Fruit fly (Drosophila melanogaster) whole organism, embryonic: Measurements from ENCODE around the gene CG6481.

ENCODE experiments used
- Adf1 ChIP-seq: fragments of 200-800 bp; sonication (Bioruptor generic); IDR thresholded peaks from 2 replicates; pipeline ENCODE4 v1.3.6; 2022; ENCODE audit warnings: missing biosample characterization, missing genetic modification characterization
- Awh ChIP-seq: fragments of 200-800 bp; sonication (Bioruptor generic); IDR thresholded peaks from 2 replicates; pipeline ENCODE4, ENCODE4 v1.3.6; 2022; ENCODE audit warnings: missing biosample characterization, missing genetic modification characterization
- BtbVII ChIP-seq: fragments of 200-800 bp; sonication (Bioruptor generic); optimal IDR thresholded peaks from 3 replicates; lab custom pipeline; 2017; ENCODE audit warnings: missing biosample characterization, mild to moderate bottlenecking, missing genetic modification characterization
- CG11504 ChIP-seq: fragments of 200-800 bp; sonication (Bioruptor generic); optimal IDR thresholded peaks from 3 replicates; lab custom pipeline; 2019; ENCODE audit warnings: missing biosample characterization, mild to moderate bottlenecking, missing genetic modification characterization, moderate library complexity
- CG13296 ChIP-seq: fragments of 200-800 bp; sonication (Bioruptor generic); optimal IDR thresholded peaks from 3 replicates; lab custom pipeline; 2018; ENCODE audit warnings: missing biosample characterization, mild to moderate bottlenecking, missing genetic modification characterization
- CG14860 ChIP-seq: fragments of 200-800 bp; sonication (Bioruptor generic); IDR thresholded peaks from 3 replicates; pipeline ENCODE4 v1.3.6; 2022; ENCODE audit warnings: missing biosample characterization, missing genetic modification characterization; ENCODE audit not compliant: partially characterized antibody
- CG15073 ChIP-seq: fragments of 200-800 bp; sonication (Bioruptor generic); optimal IDR thresholded peaks from 2 replicates; lab custom pipeline; 2016; ENCODE audit warnings: missing biosample characterization, missing genetic modification characterization
- CG16863 ChIP-seq: fragments of 200-800 bp; sonication (Bioruptor generic); optimal IDR thresholded peaks from 3 replicates; lab custom pipeline; 2016; ENCODE audit warnings: missing biosample characterization, missing genetic modification characterization
- CG17612 ChIP-seq: fragments of 200-800 bp; sonication (Bioruptor generic); IDR thresholded peaks from 2 replicates; pipeline ENCODE4 v1.3.6; 2022; ENCODE audit warnings: missing biosample characterization, missing genetic modification characterization
- CG18476 ChIP-seq: fragments of 200-800 bp; sonication (Bioruptor generic); optimal IDR thresholded peaks from 2 replicates; lab custom pipeline; 2016; ENCODE audit warnings: missing biosample characterization, mild to moderate bottlenecking, missing genetic modification characterization
- CG2202 ChIP-seq: fragments of 200-800 bp; sonication (Bioruptor generic); optimal IDR thresholded peaks from 2 replicates; lab custom pipeline; 2018; ENCODE audit warnings: missing biosample characterization, mild to moderate bottlenecking, missing genetic modification characterization
- CG30431 ChIP-seq: fragments of 200-800 bp; sonication (Bioruptor generic); optimal IDR thresholded peaks from 2 replicates; lab custom pipeline; 2017; ENCODE audit warnings: missing biosample characterization, missing genetic modification characterization
- CG31441 ChIP-seq: fragments of 200-800 bp; sonication (Bioruptor generic); IDR thresholded peaks from 2 replicates; pipeline ENCODE4 v1.3.6; 2022; ENCODE audit warnings: missing biosample characterization, missing genetic modification characterization
- CG32532 ChIP-seq: fragments of 200-800 bp; sonication (Bioruptor generic); IDR thresholded peaks from 2 replicates; pipeline ENCODE4 v1.3.6; 2022; ENCODE audit warnings: missing biosample characterization, missing genetic modification characterization
- CG3847 ChIP-seq: fragments of 200-800 bp; sonication (Bioruptor generic); IDR thresholded peaks from 2 replicates; pipeline ENCODE4 v1.3.6; 2022; ENCODE audit warnings: missing biosample characterization, missing genetic modification characterization
- CG4404 ChIP-seq: fragments of 200-800 bp; sonication (Bioruptor generic); IDR thresholded peaks from 2 replicates; pipeline ENCODE4 v1.3.6; 2022; ENCODE audit warnings: missing biosample characterization, missing genetic modification characterization
- CG4617 ChIP-seq: fragments of 200-800 bp; sonication (Bioruptor generic); optimal IDR thresholded peaks from 3 replicates; lab custom pipeline; 2016; ENCODE audit warnings: missing biosample characterization, missing genetic modification characterization, borderline replicate concordance
- CG7786 ChIP-seq: fragments of 200-800 bp; sonication (Bioruptor generic); optimal IDR thresholded peaks from 2 replicates; lab custom pipeline; 2016; ENCODE audit warnings: missing biosample characterization, missing genetic modification characterization
- CG7987 ChIP-seq: fragments of 200-800 bp; sonication (Bioruptor generic); optimal IDR thresholded peaks from 2 replicates; lab custom pipeline; 2018; ENCODE audit warnings: missing biosample characterization, mild to moderate bottlenecking, missing genetic modification characterization, moderate library complexity
- CG9609 ChIP-seq: fragments of 200-800 bp; sonication (Bioruptor generic); optimal IDR thresholded peaks from 3 replicates; lab custom pipeline; 2016; ENCODE audit warnings: missing biosample characterization, missing genetic modification characterization
- E2f1 ChIP-seq: fragments of 200-800 bp; sonication (Bioruptor generic); IDR thresholded peaks from 2 replicates; pipeline ENCODE4 v1.3.6; 2022; ENCODE audit warnings: missing biosample characterization, missing genetic modification characterization
- Elba2 ChIP-seq: fragments of 200-800 bp; sonication (Bioruptor generic); optimal IDR thresholded peaks from 3 replicates; lab custom pipeline; 2016; ENCODE audit warnings: missing biosample characterization, missing genetic modification characterization
- GATAe ChIP-seq: fragments of 200-800 bp; sonication (Bioruptor generic); conservative IDR thresholded peaks from 2 replicates; pipeline ENCODE4 v1.3.6; 2022; ENCODE audit warnings: missing biosample characterization, missing genetic modification characterization
- HLH54F ChIP-seq: fragments of 200-800 bp; sonication (Bioruptor generic); optimal IDR thresholded peaks from 3 replicates; lab custom pipeline; 2016; ENCODE audit warnings: missing biosample characterization, missing genetic modification characterization
- Hr3 ChIP-seq: fragments of 200-800 bp; sonication (Bioruptor generic); optimal IDR thresholded peaks from 3 replicates; lab custom pipeline; 2016; ENCODE audit warnings: missing biosample characterization, missing genetic modification characterization
- Hr51 ChIP-seq, 2 experiments: fragments of 200-800 bp; sonication (Bioruptor generic); optimal IDR thresholded peaks; 2 replicates in 1 of 2; 3 replicates in 1 of 2; lab custom pipeline; 2016 to 2018; ENCODE audit warnings: missing biosample characterization in 2 of 2, missing genetic modification characterization in 2 of 2, mild to moderate bottlenecking in 1 of 2, moderate library complexity in 1 of 2
- Lhr ChIP-seq: fragments of 200-800 bp; sonication (Bioruptor generic); optimal IDR thresholded peaks from 3 replicates; lab custom pipeline; 2017; ENCODE audit warnings: mild to moderate bottlenecking, missing biosample characterization, missing genetic modification reagents, missing genetic modification characterization
- NC2α ChIP-seq: fragments of 200-800 bp; sonication (Bioruptor generic); optimal IDR thresholded peaks from 2 replicates; lab custom pipeline; 2016; ENCODE audit warnings: missing biosample characterization, missing genetic modification characterization
- Ptx1 ChIP-seq: fragments of 200-800 bp; sonication (Bioruptor generic); IDR thresholded peaks from 2 replicates; pipeline ENCODE4 v1.3.6; 2022; ENCODE audit warnings: missing biosample characterization, missing genetic modification characterization
- Rx ChIP-seq: fragments of 200-800 bp; sonication (Bioruptor generic); IDR thresholded peaks from 2 replicates; pipeline ENCODE4 v1.3.6; 2022; ENCODE audit warnings: missing biosample characterization, missing genetic modification characterization
- Taf1 ChIP-seq: fragments of 200-800 bp; sonication (Bioruptor generic); IDR thresholded peaks from 2 replicates; pipeline ENCODE4 v1.3.6; 2022; ENCODE audit warnings: missing biosample characterization, missing genetic modification characterization
- bab2 ChIP-seq: fragments of 200-800 bp; sonication (Bioruptor generic); optimal IDR thresholded peaks from 2 replicates; lab custom pipeline; 2016; ENCODE audit warnings: missing biosample characterization, missing genetic modification characterization
- bbx ChIP-seq: fragments of 200-800 bp; sonication (Bioruptor generic); IDR thresholded peaks from 2 replicates; pipeline ENCODE4 v1.3.6; 2022; ENCODE audit warnings: missing biosample characterization, missing genetic modification characterization; ENCODE audit not compliant: partially characterized antibody
- br ChIP-seq: fragments of >200 bp; optimal IDR thresholded peaks from 2 replicates; lab custom pipeline; 2017
- dmrt99B ChIP-seq: fragments of 200-800 bp; sonication (Bioruptor generic); optimal IDR thresholded peaks from 2 replicates; lab custom pipeline; 2018; ENCODE audit warnings: missing biosample characterization, mild to moderate bottlenecking, missing genetic modification characterization, moderate library complexity
- en ChIP-seq: fragments of 200-800 bp; sonication (Bioruptor generic); optimal IDR thresholded peaks from 2 replicates; lab custom pipeline; 2016; ENCODE audit warnings: missing biosample characterization, missing genetic modification characterization
- fu2 ChIP-seq: fragments of 200-800 bp; sonication (Bioruptor generic); optimal IDR thresholded peaks from 2 replicates; lab custom pipeline; 2016; ENCODE audit warnings: missing biosample characterization, missing genetic modification characterization
- gsb ChIP-seq: fragments of 200-800 bp; sonication (Bioruptor generic); IDR thresholded peaks from 2 replicates; pipeline ENCODE4 v1.3.6; 2022; ENCODE audit warnings: missing biosample characterization, missing genetic modification characterization
- kay ChIP-seq: fragments of 200-800 bp; sonication (Bioruptor generic); optimal IDR thresholded peaks from 2 replicates; lab custom pipeline; 2016; ENCODE audit warnings: missing biosample characterization, missing genetic modification characterization
- ken ChIP-seq: fragments of 200-800 bp; sonication (Bioruptor generic); IDR thresholded peaks from 3 replicates; pipeline ENCODE4 v1.3.6; 2022; ENCODE audit warnings: missing biosample characterization, missing genetic modification characterization
- nerfin-2 ChIP-seq: fragments of 200-800 bp; sonication (Bioruptor generic); IDR thresholded peaks from 2 replicates; pipeline ENCODE4 v1.3.6; 2022; ENCODE audit warnings: missing biosample characterization, missing genetic modification characterization; ENCODE audit not compliant: partially characterized antibody
- pan ChIP-seq, 4 experiments: fragments of >200 bp in 3 of 4; fragments of 200-800 bp in 1 of 4; sonication (Bioruptor generic) in 1 of 4; optimal IDR thresholded peaks in 3 of 4; IDR thresholded peaks in 1 of 4; 2 replicates each; pipeline versions ENCODE4 v1.3.6 to Lab custom; 2017 to 2022; ENCODE audit warnings: missing biosample characterization in 2 of 4, missing genetic modification characterization in 2 of 4, mixed read lengths in 1 of 4
- pfk ChIP-seq: fragments of 200-800 bp; sonication (Bioruptor generic); optimal IDR thresholded peaks from 2 replicates; lab custom pipeline; 2018; ENCODE audit warnings: missing biosample characterization, mild to moderate bottlenecking, missing genetic modification characterization, moderate library complexity
- pzg ChIP-seq: fragments of 200-800 bp; sonication (Bioruptor generic); optimal IDR thresholded peaks from 3 replicates; lab custom pipeline; 2018; ENCODE audit warnings: missing biosample characterization, mild to moderate bottlenecking, missing genetic modification characterization, moderate library complexity
- rib ChIP-seq: fragments of 200-800 bp; sonication (Bioruptor generic); IDR thresholded peaks from 2 replicates; pipeline ENCODE4 v1.3.6; 2022; ENCODE audit warnings: missing biosample characterization, missing genetic modification characterization
- ro ChIP-seq: fragments of 200-800 bp; sonication (Bioruptor generic); IDR thresholded peaks from 2 replicates; pipeline ENCODE4 v1.3.6; 2022; ENCODE audit warnings: missing biosample characterization, missing genetic modification characterization
- run ChIP-seq: fragments of 200-800 bp; sonication (Bioruptor generic); optimal IDR thresholded peaks from 3 replicates; lab custom pipeline; 2018; ENCODE audit warnings: missing biosample characterization, mild to moderate bottlenecking, missing genetic modification characterization
- sens ChIP-seq: fragments of 200-800 bp; sonication (Bioruptor generic); peaks from one replicate; lab custom pipeline; 2016; ENCODE audit warnings: missing biosample characterization, missing genetic modification characterization
- sima ChIP-seq: fragments of 200-800 bp; sonication (Bioruptor generic); optimal IDR thresholded peaks from 2 replicates; lab custom pipeline; 2016; ENCODE audit warnings: missing biosample characterization, missing genetic modification characterization
- tna ChIP-seq: fragments of 200-800 bp; sonication (Bioruptor generic); IDR thresholded peaks from 2 replicates; pipeline ENCODE4 v1.3.6; 2022; ENCODE audit warnings: missing biosample characterization, missing genetic modification characterization; ENCODE audit not compliant: partially characterized antibody
- tx ChIP-seq: fragments of 200-800 bp; sonication (Bioruptor generic); optimal IDR thresholded peaks from 2 replicates; lab custom pipeline; 2016; ENCODE audit warnings: missing biosample characterization, missing genetic modification characterization

The CG6481 gene

dm6 chrX:18515988-18516541, 6.2 kb downstream of the CG6481 start (continued):
- TF ChIP-seq ro (GFP tag; lab: Robert Waterston, UW) = no peak
- no peak for TF ChIP-seq GATAe (GFP tag; lab: Robert Waterston, UW)
- no peak for TF ChIP-seq CG18476 (GFP tag; lab: Kevin White, UChicago)
- no peak for TF ChIP-seq CG4404 (GFP tag; lab: Robert Waterston, UW)
- no peak for TF ChIP-seq CG3847 (GFP tag; lab: Robert Waterston, UW)
- no peak for TF ChIP-seq CG14860 (GFP tag; lab: Robert Waterston, UW)
- no peak for TF ChIP-seq nerfin-2 (GFP tag; lab: Robert Waterston, UW)
- TF ChIP-seq HLH54F = peak; percentile 23
- no peak for TF ChIP-seq CG9609 (GFP tag; lab: Kevin White, UChicago)
- TF ChIP-seq rib (GFP tag; lab: Robert Waterston, UW) = 0 out of 2 replicates have a peak, but pooled peaks have one; percentile 13
- no peak for TF ChIP-seq CG2202 (tag; lab: Kevin White, UChicago)
- no peak for TF ChIP-seq pan (optimal IDR thresholded peaks at IDR 0.05; lab: Kevin White, UChicago)
- no peak for TF ChIP-seq pan (GFP tag; optimal IDR thresholded peaks at IDR 0.05 in 1 of 2, IDR thresholded peaks at IDR 0.05 in 1 of 2)
- no peak for TF ChIP-seq bab2
- TF ChIP-seq Ptx1 = peak; percentile 33; the same call in 1 of the 2 replicates
- no peak for TF ChIP-seq CG4617
- peak; percentile 57; the same call in 1 of the 3 replicates for TF ChIP-seq ken (GFP tag; lab: Robert Waterston, UW)
- no peak; the same call in 1 of the 2 replicates for TF ChIP-seq CG31441 (GFP tag; lab: Robert Waterston, UW)
- peak; percentile 6 for TF ChIP-seq CG7786
- TF ChIP-seq br (lab: Kevin White, UChicago) = no peak
- TF ChIP-seq CG17612 = no peak
- TF ChIP-seq dmrt99B (tag; lab: Kevin White, UChicago) = peak; percentile 16
- no peak for TF ChIP-seq E2f1 (GFP tag; lab: Robert Waterston, UW)
- no peak for TF ChIP-seq sima (GFP tag; lab: Kevin White, UChicago)
- no peak for TF ChIP-seq NC2α (GFP tag; lab: Kevin White, UChicago)
- TF ChIP-seq Hr3 (GFP tag; lab: Kevin White, UChicago) = no peak
- peak; percentile 32 for TF ChIP-seq CG11504 (tag; lab: Kevin White, UChicago)
- TF ChIP-seq BtbVII (GFP tag; lab: Kevin White, UChicago) = no peak
- TF ChIP-seq Awh (GFP tag; lab: Robert Waterston, UW) = no peak
- peak; percentile 13; the same call in 1 of the 2 replicates for TF ChIP-seq CG32532 (GFP tag; lab: Robert Waterston, UW)
- TF ChIP-seq pzg = peak; percentile 5
- no peak for TF ChIP-seq pfk
- no peak for TF ChIP-seq CG7987
- TF ChIP-seq bbx (GFP tag; lab: Robert Waterston, UW) = no peak
- peak; percentile 24 for TF ChIP-seq kay (GFP tag; lab: Kevin White, UChicago)
- no peak for TF ChIP-seq Taf1
- no peak for TF ChIP-seq tx
- TF ChIP-seq CG30431 (GFP tag; lab: Kevin White, UChicago) = no peak
- no peak for TF ChIP-seq Lhr (GFP tag; lab: Kevin White, UChicago)
- peak; percentile 85 for TF ChIP-seq sens
- no peak for TF ChIP-seq Rx (GFP tag; lab: Robert Waterston, UW)
- no peak for TF ChIP-seq tna (GFP tag; lab: Robert Waterston, UW)
- peak; percentile 19 for TF ChIP-seq Elba2 (GFP tag; lab: Kevin White, UChicago)
- TF ChIP-seq run (tag; lab: Kevin White, UChicago) = no peak
- no peak for TF ChIP-seq CG16863 (GFP tag; lab: Kevin White, UChicago)
- no peak for TF ChIP-seq gsb
- no peak for TF ChIP-seq Hr51 (GFP tag; optimal IDR thresholded peaks at IDR 0.05; lab: Kevin White, UChicago)
- no peak for TF ChIP-seq en (GFP tag; lab: Kevin White, UChicago)
- TF ChIP-seq CG15073 (GFP tag; lab: Kevin White, UChicago) = no peak
- TF ChIP-seq Adf1 (GFP tag; lab: Robert Waterston, UW) = no peak
- TF ChIP-seq CG13296 = no peak
- TF ChIP-seq fu2 (GFP tag; lab: Kevin White, UChicago) = no peak
